Worm (Caenorhabditis elegans) whole organism, L3 larva: Measurements from ENCODE around the gene cpg-24.

Experiments used
- aly-2 ChIP-seq: fragments of 150-350 bp; optimal IDR thresholded peaks from 2 replicates; lab custom pipeline; 2014; ENCODE audit warnings: missing biosample characterization, missing genetic modification characterization
- ama-1 ChIP-seq: fragments of 150-350 bp; optimal IDR thresholded peaks from 2 replicates; lab custom pipeline; 2018
- ceh-82 ChIP-seq: fragments of 150-350 bp; optimal IDR thresholded peaks from 2 replicates; lab custom pipeline; 2014; ENCODE audit warnings: missing biosample characterization, missing genetic modification characterization
- daf-12 ChIP-seq: fragments of 150-350 bp; optimal IDR thresholded peaks from 2 replicates; lab custom pipeline; 2014; ENCODE audit warnings: missing biosample characterization, missing genetic modification reagents, missing genetic modification characterization
- fkh-10 ChIP-seq: sonication (generic microtip); optimal IDR thresholded peaks from 2 replicates; lab custom pipeline; 2017; ENCODE audit warnings: missing biosample characterization, missing genetic modification reagents, missing genetic modification characterization
- nhr-237 ChIP-seq: fragments of 150-350 bp; optimal IDR thresholded peaks from 2 replicates; lab custom pipeline; 2014; ENCODE audit warnings: missing biosample characterization, missing genetic modification characterization
- nhr-28 ChIP-seq: fragments of 150-350 bp; optimal IDR thresholded peaks from 2 replicates; lab custom pipeline; 2014; ENCODE audit warnings: missing biosample characterization, missing genetic modification characterization
- nhr-76 ChIP-seq: fragments of 150-350 bp; sonication (generic microtip); optimal IDR thresholded peaks from 5 replicates; lab custom pipeline; 2014; ENCODE audit warnings: missing biosample characterization, missing genetic modification characterization
- nhr-77 ChIP-seq: fragments of 150-350 bp; optimal IDR thresholded peaks from 2 replicates; lab custom pipeline; 2014; ENCODE audit warnings: missing biosample characterization, missing genetic modification characterization
- pha-4 ChIP-seq: fragments of 150-350 bp; optimal IDR thresholded peaks from 2 replicates; lab custom pipeline; 2014; ENCODE audit warnings: missing biosample characterization, missing genetic modification reagents, missing genetic modification characterization
- snpc-4 ChIP-seq: fragments of 150-350 bp; optimal IDR thresholded peaks from 2 replicates; lab custom pipeline; 2014; ENCODE audit warnings: missing biosample characterization, missing genetic modification characterization
- tbx-2 ChIP-seq: sonication (generic microtip); optimal IDR thresholded peaks from 2 replicates; lab custom pipeline; 2016; ENCODE audit warnings: mild to moderate bottlenecking, missing genetic modification characterization, missing compliant biosample characterization
- unc-39 ChIP-seq: sonication (generic microtip); optimal IDR thresholded peaks from 4 replicates; lab custom pipeline; 2017; ENCODE audit warnings: missing biosample characterization, missing genetic modification characterization
- ztf-11 ChIP-seq: fragments of 150-350 bp; optimal IDR thresholded peaks from 2 replicates; lab custom pipeline; 2014; ENCODE audit warnings: missing biosample characterization, missing genetic modification characterization

- no peak for TF ChIP-seq nhr-28 (tag; lab: Kevin White, UChicago)
- TF ChIP-seq nhr-237 (tag; lab: Kevin White, UChicago), result no peak
- TF ChIP-seq nhr-77, result no peak
- no peak for TF ChIP-seq snpc-4 (tag; lab: Kevin White, UChicago)
- no peak for TF ChIP-seq ceh-82 (tag; lab: Kevin White, UChicago)
- no peak for TF ChIP-seq nhr-76 (tag; lab: Kevin White, UChicago)
- no peak for TF ChIP-seq fkh-10
- no peak for TF ChIP-seq aly-2
- TF ChIP-seq unc-39 (tag; lab: Kevin White, UChicago), result no peak
- TF ChIP-seq ama-1 (lab: Kevin White, UChicago), result no peak
- TF ChIP-seq daf-12, result no peak
- TF ChIP-seq ztf-11, result no peak
- no peak for TF ChIP-seq tbx-2 (tag; lab: Kevin White, UChicago)
- no peak for TF ChIP-seq pha-4
These were observed 28.8 kb upstream of the cpg-24 start for ce11 chrIV:1602936-1603457.
